Worm (Caenorhabditis elegans): Measurements from ENCODE around the gene T12A7.2.

DNA sequence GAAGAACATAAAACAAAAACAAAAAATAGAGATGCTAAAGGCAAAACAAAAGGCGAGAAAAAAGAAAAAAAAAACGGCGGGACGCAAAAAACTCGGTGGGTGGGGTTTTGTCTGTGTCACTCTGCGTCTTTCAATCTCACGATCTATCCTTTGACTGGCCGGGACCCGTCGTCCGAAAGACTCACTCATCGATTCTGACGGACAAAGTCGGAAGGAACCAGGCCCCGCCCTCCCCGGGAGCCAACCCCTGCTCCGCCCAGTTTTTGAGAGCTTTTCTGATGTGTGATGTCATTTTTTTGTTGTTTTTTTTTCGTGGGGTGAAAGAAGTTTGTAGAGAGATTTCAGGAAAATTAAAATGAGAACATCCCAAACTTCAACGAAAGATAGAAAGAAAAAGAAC lies 32.3 kb upstream of the T12A7.2 start:
- TF ChIP-seq scrt-1 (GFP tag; IDR thresholded peaks at IDR 0.05), result no peak
- no peak for TF ChIP-seq aly-1 (tag; optimal IDR thresholded peaks at IDR 0.05)
- no peak for TF ChIP-seq ama-1 (optimal IDR thresholded peaks at IDR 0.05)
- no peak for TF ChIP-seq flt-1 (GFP tag; IDR thresholded peaks at IDR 0.05)
- TF ChIP-seq hmg-4 (GFP tag; optimal IDR thresholded peaks at IDR 0.05), result no peak
- no peak for TF ChIP-seq tbx-37 (GFP tag; conservative IDR thresholded peaks at IDR 0.05)
- TF ChIP-seq pes-1 (GFP tag; IDR thresholded peaks at IDR 0.05), result no peak
- TF ChIP-seq hmbx-1 (tag; optimal IDR thresholded peaks at IDR 0.05), result no peak
- no peak for TF ChIP-seq F13C5.2 (tag; optimal IDR thresholded peaks at IDR 0.05)
- no peak for TF ChIP-seq ceh-13 (GFP tag; optimal IDR thresholded peaks at IDR 0.05)
- no peak for TF ChIP-seq ets-7 (tag; optimal IDR thresholded peaks at IDR 0.05)
- TF ChIP-seq tbx-11 (GFP tag; IDR thresholded peaks at IDR 0.05), result no peak
- TF ChIP-seq tra-4 (tag; optimal IDR thresholded peaks at IDR 0.05), result no peak
